In genomic region chrIII:10432104-10432503, ce11 we compare ENCODE assay signal across 2 worm cellular contexts.
TF ChIP-seq lines count a peak whose summit lies in the region.

No protein-coding gene starts in this region.

TF ChIP-seq in whole organism, L1 larva, 84 proteins besides CTCF, POLR2A, EP300 and RAD21 (continued from another document):
- TF ChIP-seq unc-98 (GFP tag; IDR thresholded peaks at IDR 0.05; lab: Robert Waterston, UW) (no peak; the same call in 1 of the 2 replicates), nhr-11 (tag; optimal IDR thresholded peaks at IDR 0.05; lab: Kevin White, UChicago) (no peak), lin-13 (GFP tag; optimal IDR thresholded peaks at IDR 0.05; lab: Kevin White, UChicago) (peak; percentile 2), pax-3 (tag; optimal IDR thresholded peaks at IDR 0.05; lab: Kevin White, UChicago) (peak; percentile 39), nhr-71 (tag; optimal IDR thresholded peaks at IDR 0.05; lab: Kevin White, UChicago) (peak; percentile 64), nhr-19 (GFP tag; conservative IDR thresholded peaks at IDR 0.05; lab: Robert Waterston, UW) (peak; percentile 44), snpc-4 (tag; optimal IDR thresholded peaks at IDR 0.05; lab: Kevin White, UChicago) (no peak), nhr-47 (tag; optimal IDR thresholded peaks at IDR 0.05; lab: Kevin White, UChicago) (peak; percentile 70), nhr-20 (tag; optimal IDR thresholded peaks at IDR 0.05; lab: Kevin White, UChicago) (peak; percentile 22), efl-1 (optimal IDR thresholded peaks at IDR 0.05; lab: Kevin White, UChicago) (peak; percentile 6 to 36), efl-1 (GFP tag; optimal IDR thresholded peaks at IDR 0.05 in 1 of 2; lab: Kevin White, UChicago) (peak; percentile 26 to 93), tbx-2 (tag; optimal IDR thresholded peaks at IDR 0.05; lab: Kevin White, UChicago) (peak; percentile 3), lsy-2 (tag; optimal IDR thresholded peaks at IDR 0.05; lab: Kevin White, UChicago) (peak; percentile 7 to 55), nhr-12 (tag; optimal IDR thresholded peaks at IDR 0.05; lab: Kevin White, UChicago) (no peak), C04F5.9 (tag; optimal IDR thresholded peaks at IDR 0.05; lab: Kevin White, UChicago) (no peak), aly-2 (tag; optimal IDR thresholded peaks at IDR 0.05; lab: Kevin White, UChicago) (no peak), elt-2 (tag; optimal IDR thresholded peaks at IDR 0.05; lab: Kevin White, UChicago) (no peak), mdl-1 (tag; optimal IDR thresholded peaks at IDR 0.05; lab: Kevin White, UChicago) (peak in 1 of 2 experiments; percentile 21), ceh-82 (tag; optimal IDR thresholded peaks at IDR 0.05; lab: Kevin White, UChicago) (peak in 2 of 3 experiments; percentile 13 to 22), dpl-1 (GFP tag; optimal IDR thresholded peaks at IDR 0.05; lab: Kevin White, UChicago) (peak in 1 of 3 experiments; percentile 19), rnt-1 (tag; optimal IDR thresholded peaks at IDR 0.05; lab: Kevin White, UChicago) (peak; percentile 78), mep-1 (tag; optimal IDR thresholded peaks at IDR 0.05; lab: Kevin White, UChicago) (no peak), fkh-10 (GFP tag; optimal IDR thresholded peaks at IDR 0.05; lab: Kevin White, UChicago) (no peak), snu-23 (GFP tag; optimal IDR thresholded peaks at IDR 0.05; lab: Kevin White, UChicago) (peak; percentile 34), tlp-1 (tag; optimal IDR thresholded peaks at IDR 0.05; lab: Kevin White, UChicago) (no peak), egl-13 (tag; optimal IDR thresholded peaks at IDR 0.05; lab: Kevin White, UChicago) (no peak)

TF ChIP-seq in whole organism, young adult, 124 proteins besides CTCF, POLR2A, EP300 and RAD21 (continued from another document):
- TF ChIP-seq him-1 (tag; optimal IDR thresholded peaks at IDR 0.05; lab: Kevin White, UChicago) (no peak), F57A8.1 (GFP tag; optimal IDR thresholded peaks at IDR 0.05; lab: Kevin White, UChicago) (no peak), athp-1 (tag; optimal IDR thresholded peaks at IDR 0.05; lab: Kevin White, UChicago) (no peak), ztf-3 (GFP tag; optimal IDR thresholded peaks at IDR 0.05; lab: Kevin White, UChicago) (no peak), cebp-2 (GFP tag; IDR thresholded peaks at IDR 0.05; lab: Robert Waterston, UW) (no peak), madf-6 (GFP tag; IDR thresholded peaks at IDR 0.05; lab: Robert Waterston, UW) (0 out of 2 replicates have a peak, but pooled peaks have one; percentile 29), madf-3 (GFP tag; IDR thresholded peaks at IDR 0.05; lab: Robert Waterston, UW) (0 out of 2 replicates have a peak, but pooled peaks have one; percentile 24), F33H1.4 (GFP tag; IDR thresholded peaks at IDR 0.05; lab: Robert Waterston, UW) (no peak), F37B4.10 (GFP tag; IDR thresholded peaks at IDR 0.05; lab: Robert Waterston, UW) (no peak), ztf-28 (GFP tag; IDR thresholded peaks at IDR 0.05; lab: Robert Waterston, UW) (no peak), ztf-25 (GFP tag; IDR thresholded peaks at IDR 0.05; lab: Robert Waterston, UW) (no peak), hlh-26 (GFP tag; conservative IDR thresholded peaks at IDR 0.05; lab: Robert Waterston, UW) (no peak), B0336.3 (GFP tag; IDR thresholded peaks at IDR 0.05; lab: Robert Waterston, UW) (no peak), sea-2 (GFP tag; IDR thresholded peaks at IDR 0.05; lab: Robert Waterston, UW) (no peak), C17E4.6 (GFP tag; IDR thresholded peaks at IDR 0.05; lab: Robert Waterston, UW) (no peak), lin-54 (GFP tag; optimal IDR thresholded peaks at IDR 0.05; lab: Kevin White, UChicago) (no peak), Y95B8A.8 (GFP tag; IDR thresholded peaks at IDR 0.05; lab: Robert Waterston, UW) (no peak), ztf-26 (tag; optimal IDR thresholded peaks at IDR 0.05; lab: Kevin White, UChicago) (no peak), atf-7 (tag; optimal IDR thresholded peaks at IDR 0.05; lab: Kevin White, UChicago) (no peak), B0261.1 (tag; optimal IDR thresholded peaks at IDR 0.05; lab: Kevin White, UChicago) (peak; percentile 57), rpc-1 (optimal IDR thresholded peaks at IDR 0.05; lab: Kevin White, UChicago) (peak; percentile 48), rpc-1 (tag; optimal IDR thresholded peaks at IDR 0.05; lab: Kevin White, UChicago) (peak; percentile 68), efl-1 (GFP tag; optimal IDR thresholded peaks at IDR 0.05; lab: Kevin White, UChicago) (no peak), hrde-1 (tag; optimal IDR thresholded peaks at IDR 0.05; lab: Kevin White, UChicago; ENCODE audit: borderline replicate concordance) (no peak), lin-26 (GFP tag; IDR thresholded peaks at IDR 0.05; lab: Robert Waterston, UW) (0 out of 2 replicates have a peak, but pooled peaks have one; percentile 49), unc-62 (GFP tag; optimal IDR thresholded peaks at IDR 0.05; lab: Kevin White, UChicago) (no peak), nfyb-1 (GFP tag; IDR thresholded peaks at IDR 0.05; lab: Robert Waterston, UW) (no peak), Y53G8AR.9 (GFP tag; conservative IDR thresholded peaks at IDR 0.05; lab: Robert Waterston, UW) (no peak), lag-1 (GFP tag; IDR thresholded peaks at IDR 0.05; lab: Robert Waterston, UW) (no peak), tbp1 (GFP tag; optimal IDR thresholded peaks at IDR 0.05; lab: Kevin White, UChicago) (peak; percentile 82), zfh-2 (GFP tag; conservative IDR thresholded peaks at IDR 0.05; lab: Robert Waterston, UW) (no peak), egl-18 (GFP tag; IDR thresholded peaks at IDR 0.05; lab: Robert Waterston, UW) (no peak), chd-7 (tag; optimal IDR thresholded peaks at IDR 0.05; lab: Kevin White, UChicago) (no peak), attf-3 (GFP tag; conservative IDR thresholded peaks at IDR 0.05; lab: Robert Waterston, UW) (no peak), nfya-2 (GFP tag; IDR thresholded peaks at IDR 0.05; lab: Robert Waterston, UW) (no peak), nhr-179 (tag; optimal IDR thresholded peaks at IDR 0.05; lab: Kevin White, UChicago) (no peak), Y53F4B.3 (GFP tag; IDR thresholded peaks at IDR 0.05; lab: Robert Waterston, UW) (no peak), ZK185.1 (tag; optimal IDR thresholded peaks at IDR 0.05; lab: Kevin White, UChicago; ENCODE audit: poor library complexity, severe bottlenecking) (no peak), mes-4 (tag; optimal IDR thresholded peaks at IDR 0.05; lab: Kevin White, UChicago) (no peak), ceh-91 (GFP tag; IDR thresholded peaks at IDR 0.05; lab: Robert Waterston, UW) (no peak), lsl-1 (GFP tag; optimal IDR thresholded peaks at IDR 0.05; lab: Kevin White, UChicago) (peak; percentile 25), snpc-1.1 (tag; optimal IDR thresholded peaks at IDR 0.05; lab: Kevin White, UChicago; ENCODE audit: insufficient read depth) (no peak), snpc-4 (GFP tag; optimal IDR thresholded peaks at IDR 0.05; lab: Kevin White, UChicago) (no peak), snpc-4 (tag; optimal IDR thresholded peaks at IDR 0.05; lab: Kevin White, UChicago) (no peak), nhr-80 (tag; optimal IDR thresholded peaks at IDR 0.05; lab: Kevin White, UChicago) (no peak)
